Worm (Caenorhabditis elegans) whole organism, young adult: ENCODE results near the gene Y39A1A.3.

ENCODE experiments used
- F49E8.2 ChIP-seq: sonication (generic microtip); optimal IDR thresholded peaks from 3 replicates; lab custom pipeline; 2017; ENCODE audit warnings: missing genetic modification characterization, mild to moderate bottlenecking, missing compliant biosample characterization, antibody characterized with exemption, moderate library complexity; ENCODE audit not compliant: insufficient read depth
- F52B5.7 ChIP-seq: sonication (generic microtip); optimal IDR thresholded peaks from 2 replicates; lab custom pipeline; 2016; ENCODE audit warnings: mild to moderate bottlenecking, missing genetic modification characterization, missing compliant biosample characterization
- dpl-1 ChIP-seq: fragments of 150-350 bp; optimal IDR thresholded peaks from 2 replicates; lab custom pipeline; 2014; ENCODE audit warnings: missing biosample characterization, missing genetic modification reagents, missing genetic modification characterization
- hsf-1 ChIP-seq: fragments of 200-800 bp; sonication (Bioruptor generic); IDR thresholded peaks from 2 replicates; pipeline ENCODE4 v1.3.6; 2022; ENCODE audit warnings: missing genetic modification reagents, missing genetic modification characterization, missing compliant biosample characterization
- lir-1 ChIP-seq: fragments of 200-800 bp; sonication (Bioruptor generic); conservative IDR thresholded peaks from 2 replicates; pipeline ENCODE4 v1.3.6; 2022; ENCODE audit warnings: missing genetic modification reagents, missing genetic modification characterization, missing compliant biosample characterization
- nfya-1 ChIP-seq: sonication (generic microtip); optimal IDR thresholded peaks from 2 replicates; lab custom pipeline; 2017; ENCODE audit warnings: antibody characterized with exemption, missing compliant biosample characterization, missing genetic modification characterization, borderline replicate concordance; ENCODE audit not compliant: insufficient read depth
- rec-8 ChIP-seq, 2 experiments: sonication (generic microtip); optimal IDR thresholded peaks; 2 replicates each; lab custom pipeline; 2016; ENCODE audit warnings: mild to moderate bottlenecking in 2 of 2, missing genetic modification characterization in 2 of 2, missing genetic modification reagents in 2 of 2, missing genotype in 2 of 2, missing biosample characterization in 1 of 2, missing compliant biosample characterization in 1 of 2, moderate library complexity in 1 of 2
- tlf-1 ChIP-seq: fragments of 200-800 bp; sonication (Bioruptor generic); optimal IDR thresholded peaks from 2 replicates; lab custom pipeline; 2018; ENCODE audit warnings: mild to moderate bottlenecking, missing genetic modification characterization, missing compliant biosample characterization

DNA sequence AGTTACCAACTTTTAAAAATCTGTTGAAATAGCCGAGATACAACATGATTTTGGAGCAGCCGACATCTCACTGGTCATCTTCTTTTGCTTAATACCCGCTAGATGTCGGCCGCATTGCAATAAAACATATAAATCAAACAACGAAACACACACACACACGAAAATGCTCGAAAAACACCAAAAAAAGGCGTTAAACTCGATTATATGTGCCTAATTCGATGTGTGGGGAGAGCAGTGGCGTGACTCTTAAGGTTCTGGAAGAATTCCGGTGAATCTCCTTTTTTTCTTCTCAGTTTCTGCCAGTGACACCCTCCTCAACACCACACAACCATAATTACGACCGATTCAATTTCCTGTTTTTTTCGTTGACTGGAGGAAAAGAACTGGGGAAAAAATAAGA lies 16.1 kb downstream of the Y39A1A.3 start:
- TF ChIP-seq lir-1 = no peak
- TF ChIP-seq hsf-1 (GFP tag; lab: Robert Waterston, UW) = no peak
- no peak for TF ChIP-seq rec-8 (tag; optimal IDR thresholded peaks at IDR 0.05; lab: Kevin White, UChicago)
- TF ChIP-seq nfya-1 = no peak
- no peak for TF ChIP-seq dpl-1 (GFP tag; lab: Kevin White, UChicago)
- TF ChIP-seq F49E8.2 (tag; lab: Kevin White, UChicago) = no peak
- TF ChIP-seq tlf-1 (GFP tag; lab: Kevin White, UChicago) = no peak
- no peak for TF ChIP-seq F52B5.7 (tag; lab: Kevin White, UChicago)
